Worm (Caenorhabditis elegans): Measurements from ENCODE around the gene ndnf-1.
A peak's percentile ranks its signal among the peaks of the same experiment; 100 is the strongest.

Gene ndnf-1

ce11 chrIV:2993278-2993899 lies 35.4 kb downstream of the ndnf-1 start (continued):
- TF ChIP-seq hlh-15 (tag; optimal IDR thresholded peaks at IDR 0.05) (no peak), K02D7.2 (tag; optimal IDR thresholded peaks at IDR 0.05) (no peak), ceh-19 (GFP tag; optimal IDR thresholded peaks at IDR 0.05) (peak; percentile 16), elt-4 (tag; optimal IDR thresholded peaks at IDR 0.05) (no peak), sox-4 (tag; optimal IDR thresholded peaks at IDR 0.05) (peak; percentile 17), unc-86 (tag; optimal IDR thresholded peaks at IDR 0.05) (peak; percentile 19), nhr-11 (tag; optimal IDR thresholded peaks at IDR 0.05) (no peak), npax-4 (tag; optimal IDR thresholded peaks at IDR 0.05) (no peak), sdc-2 (tag; optimal IDR thresholded peaks at IDR 0.05) (no peak), tbx-7 (tag; optimal IDR thresholded peaks at IDR 0.05) (no peak), ceh-9 (tag; optimal IDR thresholded peaks at IDR 0.05) (no peak), pros-1 (tag; optimal IDR thresholded peaks at IDR 0.05) (peak; percentile 25), gmeb-2 (tag; optimal IDR thresholded peaks at IDR 0.05) (no peak), tbx-2 (tag; optimal IDR thresholded peaks at IDR 0.05) (no peak)

DNA sequence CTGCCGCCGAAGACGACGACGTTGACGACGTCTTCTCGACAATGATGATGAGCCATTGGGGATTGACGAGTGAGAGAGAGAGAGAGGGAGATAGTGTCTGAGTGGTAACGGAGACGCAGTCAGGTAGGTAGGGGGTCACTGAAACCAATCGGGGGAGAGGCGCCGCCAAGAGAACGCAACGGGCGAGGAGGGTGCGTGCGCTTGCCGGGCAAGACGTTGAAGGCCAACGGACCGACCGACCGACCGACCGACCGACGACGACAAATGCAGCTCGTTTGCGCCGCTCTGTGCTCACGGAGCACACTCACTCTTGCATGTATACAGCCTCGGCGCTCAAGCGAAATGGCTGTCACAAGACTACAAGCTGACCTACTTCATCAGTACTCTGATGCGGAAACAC lies 38.2 kb downstream of the ndnf-1 start:
- TF ChIP-seq K09A11.1 (tag; optimal IDR thresholded peaks at IDR 0.05; ENCODE audit: insufficient read depth) (no peak), hlh-6 (tag; optimal IDR thresholded peaks at IDR 0.05) (peak; percentile 50), sdc-2 (tag; optimal IDR thresholded peaks at IDR 0.05) (no peak), tbx-2 (tag; optimal IDR thresholded peaks at IDR 0.05) (peak; percentile 28), ceh-9 (tag; optimal IDR thresholded peaks at IDR 0.05) (no peak), ceh-31 (tag; optimal IDR thresholded peaks at IDR 0.05) (peak; percentile 50), ceh-6 (GFP tag; optimal IDR thresholded peaks at IDR 0.05) (no peak), pha-4 (tag; optimal IDR thresholded peaks at IDR 0.05) (no peak), F13H6.1 (tag; optimal IDR thresholded peaks at IDR 0.05) (no peak), sox-4 (tag; optimal IDR thresholded peaks at IDR 0.05) (no peak), lim-6 (tag; optimal IDR thresholded peaks at IDR 0.05) (no peak), nfya-1 (tag; optimal IDR thresholded peaks at IDR 0.05) (peak; percentile 64), ceh-19 (GFP tag; optimal IDR thresholded peaks at IDR 0.05) (peak; percentile 55), pha-2 (tag; optimal IDR thresholded peaks at IDR 0.05) (no peak), ref-2 (tag; optimal IDR thresholded peaks at IDR 0.05) (peak; percentile 13), mec-3 (tag; optimal IDR thresholded peaks at IDR 0.05; ENCODE audit: borderline replicate concordance) (no peak), ceh-14 (tag; optimal IDR thresholded peaks at IDR 0.05) (peak; percentile 12), ceh-34 (tag; optimal IDR thresholded peaks at IDR 0.05) (peak; percentile 15), ceh-24 (tag; optimal IDR thresholded peaks at IDR 0.05) (no peak), syd-9 (tag; optimal IDR thresholded peaks at IDR 0.05) (peak; percentile 9), hlh-8 (tag; optimal IDR thresholded peaks at IDR 0.05) (no peak), dve-1 (tag; optimal IDR thresholded peaks at IDR 0.05) (no peak), pat-9 (tag; optimal IDR thresholded peaks at IDR 0.05) (peak; percentile 6), C08G9.2 (tag; optimal IDR thresholded peaks at IDR 0.05) (peak; percentile 28)

DNA sequence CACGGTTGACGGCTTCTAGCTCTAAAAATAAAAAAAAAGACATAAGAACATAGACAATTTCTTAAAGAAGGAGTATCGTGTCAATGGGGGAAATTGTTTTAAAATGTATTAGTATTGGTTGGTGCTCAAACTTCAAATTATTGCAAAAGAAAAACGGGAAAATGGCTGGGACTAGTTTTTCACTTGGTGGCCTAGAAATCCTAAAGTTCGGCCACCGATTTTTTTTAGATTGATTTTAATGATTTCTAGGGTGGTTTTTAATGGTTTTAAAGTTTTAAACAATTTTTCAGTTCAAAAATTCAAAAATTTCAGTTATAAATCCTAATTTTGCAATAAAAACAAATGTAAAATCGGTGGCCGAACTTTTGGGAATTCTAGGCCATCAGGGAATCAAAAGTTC lies 42.0 kb downstream of the ndnf-1 start:
- TF ChIP-seq ceh-2 (tag; optimal IDR thresholded peaks at IDR 0.05) (no peak), ceh-18 (tag; optimal IDR thresholded peaks at IDR 0.05) (no peak), sdc-2 (tag; optimal IDR thresholded peaks at IDR 0.05) (no peak), sox-2 (GFP tag; IDR thresholded peaks at IDR 0.05) (no peak), ceh-9 (tag; optimal IDR thresholded peaks at IDR 0.05) (no peak)

ce11 chrIV:2982443-2982842 lies 46.3 kb downstream of the ndnf-1 start:
- peak; percentile 96 for TF ChIP-seq unc-42 (tag; optimal IDR thresholded peaks at IDR 0.05)
- TF ChIP-seq ceh-31 (tag; optimal IDR thresholded peaks at IDR 0.05) = peak; percentile 23
- TF ChIP-seq elt-4 (tag; optimal IDR thresholded peaks at IDR 0.05) = no peak
- TF ChIP-seq C38D4.7 (GFP tag; optimal IDR thresholded peaks at IDR 0.05) = no peak
- no peak for TF ChIP-seq ceh-30 (tag; optimal IDR thresholded peaks at IDR 0.05)
- TF ChIP-seq ama-1 (optimal IDR thresholded peaks at IDR 0.05) = no peak
